Worm (Caenorhabditis elegans): ENCODE data around the gene C34E10.10.

DNA sequence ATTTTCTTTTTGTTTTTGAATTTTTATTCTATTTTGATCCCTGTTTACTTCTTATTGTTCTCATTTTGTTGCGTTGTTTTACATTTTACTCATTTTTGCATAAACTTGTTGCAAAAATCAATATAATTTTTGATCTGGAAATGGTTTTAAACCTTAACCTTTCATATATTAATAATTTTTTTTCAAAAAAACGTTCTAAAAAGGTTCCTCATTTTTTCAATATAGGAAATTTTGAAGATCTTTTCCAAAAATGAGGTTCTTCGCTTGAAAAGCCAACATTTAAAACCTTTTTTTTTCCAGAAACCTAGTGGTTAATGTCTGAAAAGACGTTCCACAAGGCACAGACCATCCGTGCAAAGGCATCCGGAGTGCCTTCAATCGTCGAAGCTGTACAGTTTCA, 32.7 kb upstream of the C34E10.10 start, which contains the start of gene gop-3:
- TF ChIP-seq aly-2 (tag; optimal IDR thresholded peaks at IDR 0.05): no peak
- no peak for TF ChIP-seq fkh-10 (GFP tag; optimal IDR thresholded peaks at IDR 0.05)
